Worm (Caenorhabditis elegans) whole organism, L3 larva: ENCODE results near the gene H25P19.1.

Experiments
- R02D3.7 ChIP-seq: fragments of 150-350 bp; optimal IDR thresholded peaks from 2 replicates; lab custom pipeline; 2014; ENCODE audit warnings: missing biosample characterization, missing genetic modification characterization
- ZK546.5 ChIP-seq: sonication (generic microtip); optimal IDR thresholded peaks from 2 replicates; lab custom pipeline; 2017; ENCODE audit warnings: missing biosample characterization, missing genetic modification characterization
- aly-2 ChIP-seq: fragments of 150-350 bp; optimal IDR thresholded peaks from 2 replicates; lab custom pipeline; 2014; ENCODE audit warnings: missing biosample characterization, missing genetic modification characterization
- ama-1 ChIP-seq: fragments of 150-350 bp; optimal IDR thresholded peaks from 2 replicates; lab custom pipeline; 2018
- ceh-16 ChIP-seq: sonication (generic microtip); optimal IDR thresholded peaks from 2 replicates; lab custom pipeline; 2017; ENCODE audit warnings: missing biosample characterization, missing genetic modification characterization
- ceh-28 ChIP-seq: fragments of 150-350 bp; optimal IDR thresholded peaks from 2 replicates; lab custom pipeline; 2014; ENCODE audit warnings: missing biosample characterization, missing genetic modification reagents, missing genetic modification characterization
- ceh-82 ChIP-seq: fragments of 150-350 bp; optimal IDR thresholded peaks from 2 replicates; lab custom pipeline; 2014; ENCODE audit warnings: missing biosample characterization, missing genetic modification characterization
- ceh-9 ChIP-seq: sonication (generic microtip); optimal IDR thresholded peaks from 2 replicates; lab custom pipeline; 2018; ENCODE audit warnings: missing biosample characterization, missing genetic modification characterization
- daf-12 ChIP-seq: fragments of 150-350 bp; optimal IDR thresholded peaks from 2 replicates; lab custom pipeline; 2014; ENCODE audit warnings: missing biosample characterization, missing genetic modification reagents, missing genetic modification characterization
- egl-27 ChIP-seq: sonication (generic microtip); optimal IDR thresholded peaks from 4 replicates; lab custom pipeline; 2017; ENCODE audit warnings: missing biosample characterization, missing genetic modification reagents, missing genetic modification characterization
- elt-1 ChIP-seq: fragments of 150-350 bp; optimal IDR thresholded peaks from 2 replicates; lab custom pipeline; 2014; ENCODE audit warnings: missing biosample characterization, missing genetic modification characterization
- elt-2 ChIP-seq: sonication (generic microtip); optimal IDR thresholded peaks from 2 replicates; lab custom pipeline; 2016; ENCODE audit warnings: missing genetic modification reagents, mild to moderate bottlenecking, missing genetic modification characterization, missing compliant biosample characterization
- elt-3 ChIP-seq, 3 experiments: fragments of 150-350 bp in 1 of 3; sonication (generic microtip) in 2 of 3; optimal IDR thresholded peaks; 2 replicates in 2 of 3; 4 replicates in 1 of 3; lab custom pipeline; 2014 to 2017; ENCODE audit warnings: missing biosample characterization in 3 of 3, missing genetic modification characterization in 3 of 3
- eor-1 ChIP-seq, 2 experiments: fragments of 150-350 bp; optimal IDR thresholded peaks; 2 replicates each; lab custom pipeline; 2014 to 2018; ENCODE audit warnings: missing biosample characterization in 2 of 2, missing genetic modification characterization in 2 of 2
- fkh-10 ChIP-seq: sonication (generic microtip); optimal IDR thresholded peaks from 2 replicates; lab custom pipeline; 2017; ENCODE audit warnings: missing biosample characterization, missing genetic modification reagents, missing genetic modification characterization
- fkh-2 ChIP-seq: fragments of 150-350 bp; optimal IDR thresholded peaks from 2 replicates; lab custom pipeline; 2014; ENCODE audit warnings: missing biosample characterization, missing genetic modification reagents, missing genetic modification characterization
- fos-1 ChIP-seq: fragments of 150-350 bp; optimal IDR thresholded peaks from 2 replicates; lab custom pipeline; 2014; ENCODE audit warnings: missing biosample characterization, missing genetic modification characterization
- jun-1 ChIP-seq: fragments of 150-350 bp; optimal IDR thresholded peaks from 2 replicates; lab custom pipeline; 2014; ENCODE audit warnings: missing biosample characterization, missing genetic modification reagents, missing genetic modification characterization
- lin-15B ChIP-seq: fragments of 150-350 bp; optimal IDR thresholded peaks from 2 replicates; lab custom pipeline; 2014; ENCODE audit warnings: missing biosample characterization, missing genetic modification characterization
- lin-39 ChIP-seq: fragments of 150-350 bp; optimal IDR thresholded peaks from 2 replicates; lab custom pipeline; 2018; ENCODE audit warnings: missing biosample characterization, missing genetic modification reagents, missing genetic modification characterization
- lsy-12 ChIP-seq: sonication (generic microtip); optimal IDR thresholded peaks from 2 replicates; lab custom pipeline; 2016; ENCODE audit warnings: mild to moderate bottlenecking, missing genetic modification characterization, missing compliant biosample characterization
- mdl-1 ChIP-seq: fragments of 150-350 bp; optimal IDR thresholded peaks from 2 replicates; lab custom pipeline; 2014; ENCODE audit warnings: missing biosample characterization, missing genetic modification characterization
- mml-1 ChIP-seq: fragments of 150-350 bp; sonication (generic microtip); optimal IDR thresholded peaks from 3 replicates; lab custom pipeline; 2014; ENCODE audit warnings: missing biosample characterization, missing genetic modification characterization
- nfya-1 ChIP-seq: sonication (generic microtip); optimal IDR thresholded peaks from 2 replicates; lab custom pipeline; 2017; ENCODE audit warnings: missing genetic modification characterization, mild to moderate bottlenecking, missing compliant biosample characterization, antibody characterized with exemption, moderate library complexity; ENCODE audit not compliant: insufficient read depth
- nhr-11 ChIP-seq: fragments of 150-350 bp; optimal IDR thresholded peaks from 2 replicates; lab custom pipeline; 2014; ENCODE audit warnings: missing biosample characterization, missing genetic modification characterization
- nhr-12 ChIP-seq: fragments of 150-350 bp; optimal IDR thresholded peaks from 2 replicates; lab custom pipeline; 2014; ENCODE audit warnings: missing biosample characterization, missing genetic modification characterization
- nhr-23 ChIP-seq: fragments of 150-350 bp; optimal IDR thresholded peaks from 2 replicates; lab custom pipeline; 2014; ENCODE audit warnings: missing biosample characterization, missing genetic modification reagents, missing genetic modification characterization
- nhr-237 ChIP-seq: fragments of 150-350 bp; optimal IDR thresholded peaks from 2 replicates; lab custom pipeline; 2014; ENCODE audit warnings: missing biosample characterization, missing genetic modification characterization
- nhr-25 ChIP-seq: sonication (generic microtip); optimal IDR thresholded peaks from 2 replicates; lab custom pipeline; 2017; ENCODE audit warnings: missing biosample characterization, missing genetic modification characterization
- nhr-28 ChIP-seq: fragments of 150-350 bp; optimal IDR thresholded peaks from 2 replicates; lab custom pipeline; 2014; ENCODE audit warnings: missing biosample characterization, missing genetic modification characterization
- nhr-43 ChIP-seq: sonication (generic microtip); optimal IDR thresholded peaks from 2 replicates; lab custom pipeline; 2016; ENCODE audit warnings: mild to moderate bottlenecking, missing genetic modification characterization, missing compliant biosample characterization; ENCODE audit not compliant: poor library complexity, severe bottlenecking
- nhr-67 ChIP-seq: fragments of 150-350 bp; optimal IDR thresholded peaks from 2 replicates; lab custom pipeline; 2014; ENCODE audit warnings: missing biosample characterization, missing genetic modification characterization
- nhr-76 ChIP-seq: fragments of 150-350 bp; sonication (generic microtip); optimal IDR thresholded peaks from 5 replicates; lab custom pipeline; 2014; ENCODE audit warnings: missing biosample characterization, missing genetic modification characterization
- nhr-77 ChIP-seq: fragments of 150-350 bp; optimal IDR thresholded peaks from 2 replicates; lab custom pipeline; 2014; ENCODE audit warnings: missing biosample characterization, missing genetic modification characterization
- pha-4 ChIP-seq: fragments of 150-350 bp; optimal IDR thresholded peaks from 2 replicates; lab custom pipeline; 2014; ENCODE audit warnings: missing biosample characterization, missing genetic modification reagents, missing genetic modification characterization
- pqm-1 ChIP-seq: fragments of 150-350 bp; optimal IDR thresholded peaks from 2 replicates; lab custom pipeline; 2017; ENCODE audit warnings: missing biosample characterization, missing genetic modification characterization, inconsistent platforms
- sea-2 ChIP-seq: fragments of 150-350 bp; sonication (generic microtip); optimal IDR thresholded peaks from 4 replicates; lab custom pipeline; 2014; ENCODE audit warnings: missing biosample characterization, missing genetic modification reagents, missing genetic modification characterization
- skn-1 ChIP-seq: fragments of 150-350 bp; optimal IDR thresholded peaks from 2 replicates; lab custom pipeline; 2014; ENCODE audit warnings: missing biosample characterization, missing genetic modification characterization
- snpc-4 ChIP-seq: fragments of 150-350 bp; optimal IDR thresholded peaks from 2 replicates; lab custom pipeline; 2014; ENCODE audit warnings: missing biosample characterization, missing genetic modification characterization
- tbx-2 ChIP-seq: sonication (generic microtip); optimal IDR thresholded peaks from 2 replicates; lab custom pipeline; 2016; ENCODE audit warnings: mild to moderate bottlenecking, missing genetic modification characterization, missing compliant biosample characterization
- unc-39 ChIP-seq: sonication (generic microtip); optimal IDR thresholded peaks from 4 replicates; lab custom pipeline; 2017; ENCODE audit warnings: missing biosample characterization, missing genetic modification characterization
- unc-62 ChIP-seq: fragments of 150-350 bp; sonication (generic microtip); optimal IDR thresholded peaks from 4 replicates; lab custom pipeline; 2014; ENCODE audit warnings: missing biosample characterization, missing genetic modification reagents, missing genetic modification characterization
- zag-1 ChIP-seq: fragments of 150-350 bp; optimal IDR thresholded peaks from 2 replicates; lab custom pipeline; 2014; ENCODE audit warnings: missing biosample characterization, missing genetic modification characterization
- ztf-11 ChIP-seq: fragments of 150-350 bp; optimal IDR thresholded peaks from 2 replicates; lab custom pipeline; 2014; ENCODE audit warnings: missing biosample characterization, missing genetic modification characterization
- ztf-4 ChIP-seq: fragments of 150-350 bp; optimal IDR thresholded peaks from 2 replicates; lab custom pipeline; 2014; ENCODE audit warnings: missing biosample characterization, missing genetic modification characterization

H25P19.1 gene

DNA sequence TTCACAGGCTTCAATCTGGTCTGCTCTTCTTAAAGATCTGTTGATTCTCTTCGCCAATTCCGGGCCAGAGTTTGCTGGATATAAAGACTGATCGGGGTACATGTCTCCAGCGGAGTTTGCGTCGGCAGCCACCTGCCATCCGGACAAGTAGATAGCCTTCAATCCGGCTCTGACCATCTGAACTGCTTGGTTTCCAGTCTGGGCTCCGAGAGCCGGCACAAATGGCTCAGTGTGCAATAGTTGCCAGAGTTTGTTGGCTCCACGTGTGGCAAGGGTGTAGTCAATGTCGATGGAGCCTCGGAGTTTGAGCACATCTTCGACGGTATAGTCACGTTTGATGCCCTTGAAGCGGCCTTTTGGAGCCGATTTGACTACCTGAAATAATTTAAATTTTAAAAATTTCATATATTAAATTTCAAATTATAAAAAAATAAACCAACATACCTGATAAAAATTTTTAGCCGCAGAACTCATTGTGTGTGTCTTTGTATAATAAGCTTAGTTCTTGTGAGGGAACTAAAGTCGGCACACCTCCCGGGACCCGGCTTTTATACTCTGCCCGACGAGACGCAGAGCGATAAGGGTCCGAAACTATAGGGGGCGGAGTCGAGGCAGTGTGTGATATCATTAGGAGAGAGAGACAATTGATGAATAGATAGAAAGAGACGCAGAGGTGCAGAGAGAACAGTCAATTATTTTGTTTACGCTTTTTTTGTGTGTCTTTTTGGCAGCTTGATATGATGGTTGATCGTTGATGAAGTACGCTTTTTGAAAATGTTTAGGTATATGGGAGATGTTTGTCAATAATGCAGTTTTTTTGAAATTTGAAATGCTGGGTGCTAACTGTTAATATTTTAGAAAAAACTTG, 40.2 kb downstream of the H25P19.1 start, which contains the start of the genes icl-1 and srh-2:
icl-1 (minus strand) TSS at position 521 of the 868 bp plus-strand sequence.
srh-2 (plus strand) TSS at position 818 of the 868 bp plus-strand sequence.
- TF ChIP-seq tbx-2 (tag; lab: Kevin White, UChicago) (peak; percentile 8), snpc-4 (tag; lab: Kevin White, UChicago) (no peak), ama-1 (lab: Kevin White, UChicago) (peak; percentile 92), nfya-1 (peak; percentile 68), eor-1 (tag; optimal IDR thresholded peaks at IDR 0.05; lab: Kevin White, UChicago) (no peak), nhr-23 (tag; lab: Kevin White, UChicago) (peak; percentile 71), nhr-25 (tag; lab: Kevin White, UChicago) (peak; percentile 2), mml-1 (tag; lab: Kevin White, UChicago) (no peak), ceh-9 (no peak), daf-12 (tag; lab: Kevin White, UChicago) (no peak), unc-62 (no peak), nhr-12 (tag; lab: Kevin White, UChicago) (no peak), lsy-12 (peak; percentile 42), nhr-43 (peak; percentile 73), aly-2 (tag; lab: Kevin White, UChicago) (no peak), egl-27 (tag; lab: Kevin White, UChicago) (no peak), ceh-28 (tag; lab: Kevin White, UChicago) (peak; percentile 67), nhr-28 (tag; lab: Kevin White, UChicago) (no peak), fos-1 (tag; lab: Kevin White, UChicago) (peak; percentile 15), pha-4 (tag; lab: Kevin White, UChicago) (peak; percentile 79), R02D3.7 (tag; lab: Kevin White, UChicago) (no peak), sea-2 (GFP tag; lab: Kevin White, UChicago) (no peak), jun-1 (tag; lab: Kevin White, UChicago) (peak; percentile 43), pqm-1 (peak; percentile 65), nhr-77 (tag; lab: Kevin White, UChicago) (no peak), fkh-2 (tag; lab: Kevin White, UChicago) (no peak), lin-39 (tag; lab: Kevin White, UChicago) (peak; percentile 11), elt-3 (tag; optimal IDR thresholded peaks at IDR 0.05; lab: Kevin White, UChicago) (no peak), elt-2 (peak; percentile 83), nhr-76 (tag; lab: Kevin White, UChicago) (no peak), ztf-4 (tag; lab: Kevin White, UChicago) (no peak), mdl-1 (tag; lab: Kevin White, UChicago) (no peak), lin-15B (tag; lab: Kevin White, UChicago) (peak; percentile 28)

DNA sequence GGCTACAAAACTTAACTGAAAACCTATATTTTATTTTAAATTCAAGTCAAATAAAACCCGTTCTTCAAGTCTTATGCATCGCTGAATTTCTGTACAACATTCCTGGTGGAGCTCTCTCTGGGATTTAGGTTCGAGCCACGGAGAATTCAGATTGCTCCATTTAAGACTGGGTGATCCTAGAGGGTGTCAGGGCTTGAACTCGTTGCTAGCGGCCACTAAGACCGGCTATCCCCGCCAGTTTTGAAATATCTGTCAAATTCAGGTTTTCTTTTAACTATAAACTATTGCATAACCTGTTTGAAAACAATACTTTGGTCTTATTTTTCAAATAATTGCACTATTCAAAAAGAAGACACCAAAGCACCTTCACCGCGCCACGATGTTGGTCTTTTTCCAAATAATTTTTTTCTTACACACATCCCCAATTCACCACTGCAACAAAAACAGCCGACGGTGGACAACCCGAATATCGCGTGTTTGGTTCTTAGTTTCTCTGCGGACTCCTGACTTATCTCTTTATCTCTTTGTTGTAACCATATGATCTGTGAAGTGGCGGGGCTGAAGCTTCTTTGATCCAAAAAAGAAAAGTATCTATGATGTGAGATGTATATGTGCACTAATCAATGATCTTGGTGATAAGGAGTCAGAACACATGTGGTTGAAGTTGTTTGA, 41.5 kb downstream of the H25P19.1 start:
- TF ChIP-seq mml-1 (tag; lab: Kevin White, UChicago) (no peak), zag-1 (no peak), nhr-11 (tag; lab: Kevin White, UChicago) (no peak), daf-12 (tag; lab: Kevin White, UChicago) (no peak), ztf-4 (tag; lab: Kevin White, UChicago) (no peak), aly-2 (tag; lab: Kevin White, UChicago) (no peak), nhr-23 (tag; lab: Kevin White, UChicago) (peak; percentile 19), nfya-1 (peak; percentile 49), nhr-76 (tag; lab: Kevin White, UChicago) (no peak), ceh-9 (no peak), ama-1 (lab: Kevin White, UChicago) (peak; percentile 50), elt-1 (tag; lab: Kevin White, UChicago) (no peak), nhr-237 (tag; lab: Kevin White, UChicago) (no peak), eor-1 (tag; optimal IDR thresholded peaks at IDR 0.05; lab: Kevin White, UChicago) (no peak), nhr-12 (tag; lab: Kevin White, UChicago) (no peak), unc-39 (tag; lab: Kevin White, UChicago) (no peak), unc-62 (no peak), lin-39 (tag; lab: Kevin White, UChicago) (no peak), lin-15B (tag; lab: Kevin White, UChicago) (no peak), nhr-77 (tag; lab: Kevin White, UChicago) (no peak), elt-2 (peak; percentile 77), jun-1 (tag; lab: Kevin White, UChicago) (no peak), egl-27 (tag; lab: Kevin White, UChicago) (no peak), pha-4 (tag; lab: Kevin White, UChicago) (peak; percentile 53), ZK546.5 (tag; lab: Kevin White, UChicago) (no peak), skn-1 (no peak), sea-2 (GFP tag; lab: Kevin White, UChicago) (no peak), nhr-67 (no peak), snpc-4 (tag; lab: Kevin White, UChicago) (peak; percentile 5), ceh-16 (no peak), nhr-25 (tag; lab: Kevin White, UChicago) (peak; percentile 46), R02D3.7 (tag; lab: Kevin White, UChicago) (no peak), elt-3 (tag; optimal IDR thresholded peaks at IDR 0.05; lab: Kevin White, UChicago) (no peak), ztf-11 (tag; lab: Kevin White, UChicago) (no peak), mdl-1 (tag; lab: Kevin White, UChicago) (peak; percentile 38), fkh-10 (GFP tag; lab: Kevin White, UChicago) (no peak), ceh-82 (tag; lab: Kevin White, UChicago) (no peak), pqm-1 (peak; percentile 65)
